Worm (Caenorhabditis elegans): Measurements from ENCODE around the gene nas-28.

ce11 chrIII:6176761-6177160, 6.3 kb downstream of the nas-28 start, which contains the start of gene F42A10.6:
- TF ChIP-seq ama-1 (optimal IDR thresholded peaks at IDR 0.05) (no peak), hmg-4 (GFP tag; optimal IDR thresholded peaks at IDR 0.05) (no peak)
